Fruit fly (Drosophila melanogaster): ENCODE measurements around the gene CG8519.

The CG8519 gene

DNA sequence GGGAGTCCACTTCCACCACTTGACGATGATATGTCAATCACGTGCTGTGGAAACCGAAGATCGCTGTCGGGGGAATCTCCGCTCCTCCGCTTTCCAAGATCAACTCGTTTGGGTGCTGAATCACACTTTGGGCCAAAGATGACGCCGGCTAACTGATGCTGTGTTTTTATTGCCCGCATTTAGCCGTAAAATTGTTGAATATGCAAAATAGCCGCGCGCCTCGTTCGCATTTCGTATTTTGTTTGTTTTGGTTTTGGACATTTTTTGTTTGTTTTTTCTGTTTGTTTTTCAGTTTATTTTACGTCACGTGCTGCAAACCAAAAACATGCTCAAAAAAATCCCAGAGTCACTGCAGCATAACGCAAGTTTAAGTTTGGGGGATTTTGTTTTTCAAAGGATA, 18.7 kb downstream of the CG8519 start:
- TF ChIP-seq CG6689 (GFP tag; IDR thresholded peaks at IDR 0.05) (no peak), CG4617 (GFP tag; optimal IDR thresholded peaks at IDR 0.05; ENCODE audit: borderline replicate concordance) (no peak), dan (GFP tag; IDR thresholded peaks at IDR 0.05) (no peak), sd (tag; optimal IDR thresholded peaks at IDR 0.05) (peak; percentile 78), aop (GFP tag; IDR thresholded peaks at IDR 0.05) (no peak), chinmo (GFP tag; IDR thresholded peaks at IDR 0.05; ENCODE audit: partially characterized antibody) (peak; percentile 87; the same call in 1 of the 4 replicates), CG16863 (GFP tag; optimal IDR thresholded peaks at IDR 0.05) (no peak), cwo (GFP tag; optimal IDR thresholded peaks at IDR 0.05) (peak; percentile 91), vvl (GFP tag; IDR thresholded peaks at IDR 0.05) (peak; percentile 73)

DNA sequence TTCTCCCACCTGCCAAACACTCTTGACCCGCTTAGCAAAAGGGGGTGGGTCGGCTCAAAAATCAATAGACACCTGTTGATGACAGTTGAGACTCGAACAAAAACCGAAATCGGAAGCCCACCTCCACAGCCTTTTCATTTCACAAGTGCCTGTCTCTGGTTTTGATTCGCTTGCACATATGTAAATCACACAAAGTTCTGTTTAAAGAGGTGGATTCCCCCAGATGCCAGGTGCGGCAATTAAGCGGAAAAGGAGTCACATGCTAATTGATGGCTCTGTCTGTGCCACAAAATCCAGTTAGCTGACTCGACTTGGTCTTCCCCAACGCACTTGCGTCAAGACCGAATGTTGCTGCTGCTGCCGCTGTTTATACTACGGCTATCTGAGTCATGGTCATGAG, 19.9 kb downstream of the CG8519 start:
- no peak for TF ChIP-seq CG15011 (GFP tag; optimal IDR thresholded peaks at IDR 0.05)
- TF ChIP-seq Hsf (GFP tag; optimal IDR thresholded peaks at IDR 0.05), result no peak
- TF ChIP-seq Rx (GFP tag; IDR thresholded peaks at IDR 0.05), result no peak
- TF ChIP-seq shn (GFP tag; optimal IDR thresholded peaks at IDR 0.05), result no peak
- TF ChIP-seq Hmx (GFP tag; optimal IDR thresholded peaks at IDR 0.05), result no peak
- peak; percentile 23 for TF ChIP-seq onecut (GFP tag; IDR thresholded peaks at IDR 0.05)
- TF ChIP-seq Ets65A (GFP tag), result peak; percentile 61

DNA sequence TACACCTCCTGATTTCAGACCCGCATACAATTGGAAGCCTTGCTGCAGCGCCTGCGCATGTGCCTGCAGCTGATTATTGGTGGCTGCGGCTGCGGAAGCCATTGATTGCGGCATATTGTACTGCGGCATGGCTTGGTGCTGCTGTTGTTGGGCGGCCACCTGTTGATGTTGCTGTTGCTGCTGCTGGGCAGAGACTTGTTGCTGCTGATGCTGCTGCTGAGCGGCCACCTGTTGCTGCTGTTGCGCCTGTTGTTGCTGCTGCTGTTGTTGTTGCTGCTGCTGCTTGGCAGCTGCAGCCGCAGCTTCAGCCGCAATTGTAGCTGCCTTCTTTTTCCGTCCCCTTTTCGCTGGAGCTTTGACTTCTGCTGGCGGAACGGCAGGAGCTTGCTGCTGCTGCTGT, 26.4 kb downstream of the CG8519 start:
- no peak for TF ChIP-seq CG15073 (GFP tag; optimal IDR thresholded peaks at IDR 0.05)
- peak; percentile 52 for TF ChIP-seq scrt (GFP tag; optimal IDR thresholded peaks at IDR 0.05)
- TF ChIP-seq so (GFP tag; IDR thresholded peaks at IDR 0.05), result no peak
- TF ChIP-seq kah (GFP tag; optimal IDR thresholded peaks at IDR 0.05), result peak; percentile 49
- no peak for TF ChIP-seq nmo (GFP tag; optimal IDR thresholded peaks at IDR 0.05)
- TF ChIP-seq Jarid2 (GFP tag; optimal IDR thresholded peaks at IDR 0.05), result no peak
- no peak for TF ChIP-seq Ssrp (tag; optimal IDR thresholded peaks at IDR 0.05)

DNA sequence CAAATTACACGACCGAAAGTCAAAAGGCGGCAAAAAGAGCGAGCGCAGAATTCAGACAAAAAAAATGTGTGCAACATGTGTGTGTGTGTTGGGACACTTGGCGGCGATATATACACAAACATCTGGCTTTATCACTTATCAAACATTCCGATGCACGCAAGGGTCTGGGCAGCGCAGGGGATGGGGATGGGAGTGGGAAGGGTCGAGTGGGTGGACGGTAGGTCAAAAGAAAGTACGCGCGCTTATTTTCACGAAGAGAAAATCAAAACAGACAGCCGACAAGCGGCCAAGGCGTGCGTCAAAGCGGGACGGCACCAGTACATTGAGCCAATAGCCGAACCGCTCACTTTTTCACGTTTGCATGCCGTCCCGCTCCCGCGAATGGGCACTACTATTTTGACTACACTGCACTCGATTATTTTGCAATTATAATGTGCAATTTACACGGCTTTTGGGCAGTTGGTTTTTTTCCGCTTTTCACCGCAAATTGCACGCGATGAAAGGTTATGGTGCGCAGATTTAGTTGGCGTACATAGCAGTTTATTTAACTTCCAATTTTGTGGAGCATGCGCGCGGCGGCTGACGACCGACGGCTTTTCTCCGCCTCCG, 37.6 kb downstream of the CG8519 start:
- TF ChIP-seq zfh1 (GFP tag; IDR thresholded peaks at IDR 0.05) (peak; percentile 62; the same call in 2 of the 3 replicates), Drgx (GFP tag; IDR thresholded peaks at IDR 0.05) (peak; percentile 42), insv (GFP tag; optimal IDR thresholded peaks at IDR 0.05) (peak in 1 of 2 experiments; percentile 61), CG16813 (GFP tag; IDR thresholded peaks at IDR 0.05; ENCODE audit: partially characterized antibody) (0 out of 3 replicates have a peak, but pooled peaks have one; percentile 18), HLH4C (GFP tag; IDR thresholded peaks at IDR 0.05; ENCODE audit: partially characterized antibody) (no peak), sisA (GFP tag; IDR thresholded peaks at IDR 0.05) (no peak), Sin3A (optimal IDR thresholded peaks at IDR 0.05) (peak; percentile 8), CG13287 (GFP tag; IDR thresholded peaks at IDR 0.05; ENCODE audit: partially characterized antibody) (peak; percentile 31), klu (GFP tag; IDR thresholded peaks at IDR 0.05) (0 out of 2 replicates have a peak, but pooled peaks have one; percentile 16), Opbp (GFP tag; IDR thresholded peaks at IDR 0.05; ENCODE audit: partially characterized antibody) (peak; percentile 72; the same call in 2 of the 3 replicates), CG3847 (GFP tag; IDR thresholded peaks at IDR 0.05) (peak; percentile 47), zen (tag; optimal IDR thresholded peaks at IDR 0.05) (peak; percentile 7), Bgb (GFP tag; IDR thresholded peaks at IDR 0.05; ENCODE audit: partially characterized antibody) (peak; percentile 41; the same call in 1 of the 2 replicates), CG2116 (GFP tag; optimal IDR thresholded peaks at IDR 0.05) (peak; percentile 24), YL-1 (GFP tag; optimal IDR thresholded peaks at IDR 0.05) (peak; percentile 97), pan (optimal IDR thresholded peaks at IDR 0.05) (no peak), pan (GFP tag; optimal IDR thresholded peaks at IDR 0.05 in 1 of 2, IDR thresholded peaks at IDR 0.05 in 1 of 2) (peak in 1 of 2 experiments; percentile 77), Dref (GFP tag; IDR thresholded peaks at IDR 0.05) (0 out of 2 replicates have a peak, but pooled peaks have one; percentile 30), kay (GFP tag; optimal IDR thresholded peaks at IDR 0.05) (no peak), Adf1 (GFP tag; IDR thresholded peaks at IDR 0.05) (peak; percentile 20), rib (GFP tag; IDR thresholded peaks at IDR 0.05) (peak; percentile 78), her (GFP tag; optimal IDR thresholded peaks at IDR 0.05) (peak; percentile 6), hb (GFP tag; IDR thresholded peaks at IDR 0.05; ENCODE audit: partially characterized antibody) (no peak), Nf-YB (GFP tag; optimal IDR thresholded peaks at IDR 0.05) (peak; percentile 85)

All from whole organism, embryonic.